Worm (Caenorhabditis elegans) whole organism, L4 larva: Measurements from ENCODE around the gene R04B5.5.

Experiments used
- F44E2.7 ChIP-seq: fragments of 200-800 bp; sonication (Bioruptor generic); IDR thresholded peaks from 2 replicates; pipeline ENCODE4 v2.1.2; 2022; ENCODE audit warnings: missing genetic modification characterization, missing compliant biosample characterization
- F49E8.2 ChIP-seq: sonication (generic microtip); optimal IDR thresholded peaks from 2 replicates; lab custom pipeline; 2016; ENCODE audit warnings: missing compliant biosample characterization, mild to moderate bottlenecking, missing genetic modification characterization, borderline replicate concordance
- aha-1 ChIP-seq: fragments of 150-350 bp; peaks from one replicate; lab custom pipeline; 2014; ENCODE audit warnings: missing biosample characterization, missing genetic modification characterization
- cey-2 ChIP-seq: sonication (generic microtip); optimal IDR thresholded peaks from 3 replicates; lab custom pipeline; 2017; ENCODE audit warnings: missing genetic modification characterization, mild to moderate bottlenecking, missing compliant biosample characterization, antibody characterized with exemption, borderline replicate concordance; ENCODE audit not compliant: insufficient read depth
- dmd-6 ChIP-seq: fragments of 200-800 bp; sonication (Bioruptor generic); IDR thresholded peaks from 2 replicates; pipeline ENCODE4 v1.3.6; 2022; ENCODE audit warnings: missing genetic modification reagents, missing genetic modification characterization, missing compliant biosample characterization
- egl-27 ChIP-seq: sonication (generic microtip); optimal IDR thresholded peaks from 3 replicates; lab custom pipeline; 2017; ENCODE audit warnings: missing biosample characterization, missing genetic modification reagents, missing genetic modification characterization
- fkh-10 ChIP-seq: fragments of 150-350 bp; optimal IDR thresholded peaks from 2 replicates; lab custom pipeline; 2014; ENCODE audit warnings: missing biosample characterization, missing genetic modification reagents, missing genetic modification characterization
- jun-1 ChIP-seq: fragments of 150-350 bp; optimal IDR thresholded peaks from 2 replicates; lab custom pipeline; 2014; ENCODE audit warnings: missing biosample characterization, missing genetic modification reagents, missing genetic modification characterization
- mdl-1 ChIP-seq, 2 experiments: fragments of 150-350 bp in 1 of 2; sonication (generic microtip) in 1 of 2; optimal IDR thresholded peaks; 2 replicates each; lab custom pipeline; 2014 to 2017; ENCODE audit warnings: missing biosample characterization in 2 of 2, missing genetic modification characterization in 2 of 2
- nhr-76 ChIP-seq: fragments of 150-350 bp; optimal IDR thresholded peaks from 2 replicates; lab custom pipeline; 2014; ENCODE audit warnings: missing biosample characterization, missing genetic modification characterization
- snpc-4 ChIP-seq: fragments of 150-350 bp; optimal IDR thresholded peaks from 2 replicates; lab custom pipeline; 2014; ENCODE audit warnings: missing biosample characterization, missing genetic modification characterization
- spr-3 ChIP-seq: fragments of 200-800 bp; sonication (Bioruptor generic); optimal IDR thresholded peaks from 2 replicates; lab custom pipeline; 2018; ENCODE audit warnings: mild to moderate bottlenecking, missing genetic modification characterization, missing compliant biosample characterization
- ztf-11 ChIP-seq: fragments of 150-350 bp; optimal IDR thresholded peaks from 2 replicates; lab custom pipeline; 2014; ENCODE audit warnings: missing biosample characterization, missing genetic modification characterization

- TF ChIP-seq cey-2 (tag; lab: Kevin White, UChicago) (no peak), jun-1 (tag; lab: Kevin White, UChicago) (no peak), mdl-1 (tag; optimal IDR thresholded peaks at IDR 0.05; lab: Kevin White, UChicago) (no peak), ztf-11 (tag; lab: Kevin White, UChicago) (no peak), aha-1 (tag; lab: Kevin White, UChicago) (no peak), spr-3 (GFP tag; lab: Kevin White, UChicago) (no peak), nhr-76 (no peak), snpc-4 (no peak), fkh-10 (GFP tag; lab: Kevin White, UChicago) (no peak), dmd-6 (GFP tag; lab: Robert Waterston, UW) (no peak), F44E2.7 (GFP tag; lab: Robert Waterston, UW) (no peak), egl-27 (tag; lab: Kevin White, UChicago) (no peak), F49E8.2 (tag; lab: Kevin White, UChicago) (no peak)
Observed at ce11 chrV:10070541-10070940, 16.7 kb upstream of the R04B5.5 start, which contains the start of gene nhr-192.
